Fruit fly (Drosophila melanogaster): ENCODE measurements around the gene PK2-R1.
A peak's percentile ranks its signal among the peaks of the same experiment; 100 is the strongest.

- TF ChIP-seq kay (GFP tag; ENCODE audit: borderline replicate concordance) (peak; percentile 98), Hr96 (GFP tag; optimal IDR thresholded peaks at IDR 0.05) (peak; percentile 86), Crg-1 (GFP tag; optimal IDR thresholded peaks at IDR 0.05) (peak; percentile 92), cic (GFP tag; optimal IDR thresholded peaks at IDR 0.05) (peak; percentile 62), CG7045 (GFP tag; optimal IDR thresholded peaks at IDR 0.05) (peak; percentile 98), CG1620 (GFP tag; optimal IDR thresholded peaks at IDR 0.05) (peak; percentile 89), Clk (GFP tag; optimal IDR thresholded peaks at IDR 0.05) (peak; percentile 93), CG14711 (tag; optimal IDR thresholded peaks at IDR 0.05) (peak; percentile 94), cnc (optimal IDR thresholded peaks at IDR 0.05) (no peak), ovo (GFP tag; optimal IDR thresholded peaks at IDR 0.05) (peak; percentile 82)
Measured at dm6 chr3R:13364175-13365174, 26.3 kb downstream of the PK2-R1 start, which contains the start of gene Dic1.
